Worm (Caenorhabditis elegans) whole organism, L4/young adult: Measurements from ENCODE around the gene K07H8.12.

Experiments
- dao-5 ChIP-seq: sonication (generic microtip); optimal IDR thresholded peaks from 2 replicates; lab custom pipeline; 2016; ENCODE audit warnings: missing genotype, missing genetic modification characterization, moderate library complexity, missing compliant biosample characterization
- him-1 ChIP-seq: sonication (generic microtip); optimal IDR thresholded peaks from 2 replicates; lab custom pipeline; 2016; ENCODE audit warnings: missing genotype, missing genetic modification reagents, missing genetic modification characterization, missing compliant biosample characterization

DNA sequence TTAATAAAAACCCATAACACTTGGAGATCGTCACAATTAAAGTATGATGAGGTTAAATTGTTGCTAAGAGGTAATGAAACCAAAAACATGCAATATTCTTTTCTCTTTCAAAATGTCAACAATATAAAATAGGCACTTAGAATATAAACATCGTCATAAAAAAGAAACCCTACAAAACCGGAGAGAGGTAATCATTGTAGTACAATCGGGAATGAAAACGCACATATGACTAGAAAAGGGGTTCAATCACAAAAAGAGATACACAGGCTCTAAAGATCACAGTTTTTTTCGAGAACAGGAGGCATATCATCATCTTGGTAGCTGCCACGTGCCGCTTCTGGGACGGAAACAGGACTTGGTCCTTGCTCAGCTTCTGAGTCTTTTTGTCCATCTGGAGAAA lies 50.0 kb downstream of the K07H8.12 start:
- TF ChIP-seq dao-5 (tag; lab: Kevin White, UChicago) (no peak), him-1 (tag; lab: Kevin White, UChicago) (no peak)
